Worm (Caenorhabditis elegans) whole organism, L1 larva: ENCODE results near the gene srw-108.

Source experiments
- F16B12.6 ChIP-seq: fragments of 150-350 bp; optimal IDR thresholded peaks from 2 replicates; lab custom pipeline; 2014; ENCODE audit warnings: missing biosample characterization, missing genetic modification characterization
- alr-1 ChIP-seq: fragments of 200-800 bp; sonication (Bioruptor generic); optimal IDR thresholded peaks from 2 replicates; lab custom pipeline; 2018; ENCODE audit warnings: borderline replicate concordance, mild to moderate bottlenecking, missing genetic modification characterization, missing compliant biosample characterization
- aly-2 ChIP-seq: fragments of 150-350 bp; optimal IDR thresholded peaks from 2 replicates; lab custom pipeline; 2014; ENCODE audit warnings: missing biosample characterization, missing genetic modification characterization
- ama-1 ChIP-seq: fragments of 150-350 bp; optimal IDR thresholded peaks from 2 replicates; lab custom pipeline; 2014
- blmp-1 ChIP-seq: fragments of 150-350 bp; optimal IDR thresholded peaks from 2 replicates; lab custom pipeline; 2014; ENCODE audit warnings: missing biosample characterization, missing genetic modification characterization
- ceh-8 ChIP-seq: fragments of 200-800 bp; sonication (Bioruptor generic); optimal IDR thresholded peaks from 2 replicates; lab custom pipeline; 2018; ENCODE audit warnings: mild to moderate bottlenecking, missing genetic modification characterization, moderate library complexity, missing compliant biosample characterization
- ceh-82 ChIP-seq, 3 experiments: fragments of 150-350 bp in 1 of 3; sonication (generic microtip) in 2 of 3; optimal IDR thresholded peaks; 2 replicates each; lab custom pipeline; 2014 to 2017; ENCODE audit warnings: missing biosample characterization in 3 of 3, missing genetic modification characterization in 3 of 3
- ceh-88 ChIP-seq: fragments of 200-800 bp; sonication (Bioruptor generic); IDR thresholded peaks from 2 replicates; pipeline ENCODE4 v1.3.6; 2022; ENCODE audit warnings: missing genetic modification characterization, missing compliant biosample characterization
- ceh-90 ChIP-seq: sonication (generic microtip); optimal IDR thresholded peaks from 2 replicates; lab custom pipeline; 2016; ENCODE audit warnings: missing genetic modification characterization, missing compliant biosample characterization
- dpl-1 ChIP-seq, 3 experiments: fragments of 150-350 bp in 2 of 3; sonication (generic microtip) in 1 of 3; optimal IDR thresholded peaks; 2 replicates each; lab custom pipeline; 2014 to 2017; ENCODE audit warnings: missing biosample characterization in 3 of 3, missing genetic modification characterization in 3 of 3, missing genetic modification reagents in 3 of 3
- efl-1 ChIP-seq, 4 experiments: fragments of 150-350 bp; optimal IDR thresholded peaks in 3 of 4; peaks in 1 of 4; 1 replicate in 1 of 4; 2 replicates in 3 of 4; lab custom pipeline; 2014; ENCODE audit warnings: missing biosample characterization in 2 of 4, missing genetic modification characterization in 2 of 4, missing genetic modification reagents in 2 of 4
- egl-27 ChIP-seq, 2 experiments: fragments of 150-350 bp in 1 of 2; sonication (generic microtip); optimal IDR thresholded peaks; 3 replicates each; lab custom pipeline; 2017 to 2018; ENCODE audit warnings: missing biosample characterization in 2 of 2, missing genetic modification characterization in 2 of 2, missing genetic modification reagents in 2 of 2
- elt-2 ChIP-seq: sonication (generic microtip); optimal IDR thresholded peaks from 2 replicates; lab custom pipeline; 2016; ENCODE audit warnings: missing genetic modification characterization, mild to moderate bottlenecking, inconsistent platforms, missing compliant biosample characterization, missing genetic modification reagents
- elt-3 ChIP-seq, 6 experiments: fragments of 150-350 bp in 1 of 6; sonication (generic microtip); optimal IDR thresholded peaks; 2 replicates each; lab custom pipeline; 2017 to 2018; ENCODE audit warnings: missing biosample characterization in 6 of 6, missing genetic modification characterization in 6 of 6, inconsistent platforms in 1 of 6
- fos-1 ChIP-seq: fragments of 150-350 bp; optimal IDR thresholded peaks from 2 replicates; lab custom pipeline; 2014; ENCODE audit warnings: missing biosample characterization, missing genetic modification characterization
- grh-1 ChIP-seq: fragments of 200-800 bp; sonication (Bioruptor generic); IDR thresholded peaks from 2 replicates; pipeline ENCODE4 v1.3.6; 2022; ENCODE audit warnings: missing genetic modification reagents, missing genetic modification characterization, missing compliant biosample characterization
- hpl-2 ChIP-seq: fragments of 150-350 bp; optimal IDR thresholded peaks from 2 replicates; lab custom pipeline; 2014; ENCODE audit warnings: missing biosample characterization, missing genetic modification reagents, missing genetic modification characterization
- irx-1 ChIP-seq: sonication (generic microtip); optimal IDR thresholded peaks from 2 replicates; lab custom pipeline; 2016; ENCODE audit warnings: missing genetic modification characterization, missing compliant biosample characterization
- isw-1 ChIP-seq: fragments of 200-800 bp; sonication (Bioruptor generic); IDR thresholded peaks from 2 replicates; pipeline ENCODE4 v1.3.6; 2022; ENCODE audit warnings: missing genetic modification characterization, missing compliant biosample characterization
- jun-1 ChIP-seq: fragments of 150-350 bp; optimal IDR thresholded peaks from 2 replicates; lab custom pipeline; 2014; ENCODE audit warnings: missing biosample characterization, missing genetic modification reagents, missing genetic modification characterization
- lin-13 ChIP-seq: fragments of 150-350 bp; optimal IDR thresholded peaks from 2 replicates; lab custom pipeline; 2014; ENCODE audit warnings: missing biosample characterization, missing genetic modification reagents, missing genetic modification characterization
- lin-14 ChIP-seq: fragments of 200-800 bp; sonication (Bioruptor generic); optimal IDR thresholded peaks from 2 replicates; lab custom pipeline; 2018; ENCODE audit warnings: mild to moderate bottlenecking, missing genetic modification characterization, moderate library complexity, missing compliant biosample characterization
- lin-35 ChIP-seq, 2 experiments: fragments of 150-350 bp; optimal IDR thresholded peaks; 2 replicates each; lab custom pipeline; 2014; ENCODE audit warnings: missing biosample characterization in 2 of 2, missing genetic modification characterization in 2 of 2, missing genetic modification reagents in 2 of 2
- lin-39 ChIP-seq: fragments of 150-350 bp; optimal IDR thresholded peaks from 2 replicates; lab custom pipeline; 2014; ENCODE audit warnings: missing biosample characterization, missing genetic modification reagents, missing genetic modification characterization
- lir-3 ChIP-seq: sonication (generic microtip); optimal IDR thresholded peaks from 2 replicates; lab custom pipeline; 2016; ENCODE audit warnings: mild to moderate bottlenecking, missing genetic modification characterization, moderate library complexity, missing compliant biosample characterization; ENCODE audit not compliant: poor library complexity
- mdl-1 ChIP-seq, 2 experiments: fragments of 150-350 bp; optimal IDR thresholded peaks; 2 replicates each; lab custom pipeline; 2014 to 2017; ENCODE audit warnings: missing biosample characterization in 2 of 2, missing genetic modification characterization in 2 of 2, inconsistent platforms in 1 of 2
- mep-1 ChIP-seq: fragments of 150-350 bp; optimal IDR thresholded peaks from 2 replicates; lab custom pipeline; 2014; ENCODE audit warnings: missing biosample characterization, missing genetic modification characterization
- nhr-11 ChIP-seq: fragments of 150-350 bp; optimal IDR thresholded peaks from 2 replicates; lab custom pipeline; 2014; ENCODE audit warnings: missing biosample characterization, missing genetic modification characterization
- nhr-12 ChIP-seq: sonication (generic microtip); optimal IDR thresholded peaks from 2 replicates; lab custom pipeline; 2017; ENCODE audit warnings: missing biosample characterization, missing genetic modification characterization
- nhr-19 ChIP-seq: fragments of 200-800 bp; sonication (Bioruptor generic); conservative IDR thresholded peaks from 2 replicates; pipeline ENCODE4 v1.3.6; 2022; ENCODE audit warnings: missing genetic modification characterization, missing compliant biosample characterization
- nhr-47 ChIP-seq: sonication (generic microtip); optimal IDR thresholded peaks from 2 replicates; lab custom pipeline; 2016; ENCODE audit warnings: mild to moderate bottlenecking, missing genetic modification characterization, moderate library complexity, missing compliant biosample characterization
- nhr-71 ChIP-seq: sonication (generic microtip); optimal IDR thresholded peaks from 2 replicates; lab custom pipeline; 2016; ENCODE audit warnings: mild to moderate bottlenecking, missing genetic modification characterization, moderate library complexity, missing compliant biosample characterization
- nhr-77 ChIP-seq: fragments of 150-350 bp; optimal IDR thresholded peaks from 2 replicates; lab custom pipeline; 2014; ENCODE audit warnings: missing biosample characterization, missing genetic modification characterization
- nhr-85 ChIP-seq: sonication (generic microtip); peaks from one replicate; lab custom pipeline; 2016; ENCODE audit warnings: missing genetic modification characterization, inconsistent platforms, missing compliant biosample characterization
- nhr-90 ChIP-seq: sonication (generic microtip); optimal IDR thresholded peaks from 2 replicates; lab custom pipeline; 2016; ENCODE audit warnings: mild to moderate bottlenecking, missing genetic modification characterization, missing compliant biosample characterization; ENCODE audit not compliant: poor library complexity
- pax-3 ChIP-seq: fragments of 200-800 bp; sonication (Bioruptor generic); optimal IDR thresholded peaks from 2 replicates; lab custom pipeline; 2018; ENCODE audit warnings: mild to moderate bottlenecking, missing genetic modification characterization, moderate library complexity, missing compliant biosample characterization
- pqm-1 ChIP-seq: sonication (generic microtip); optimal IDR thresholded peaks from 3 replicates; lab custom pipeline; 2017; ENCODE audit warnings: missing biosample characterization, missing genetic modification characterization
- rnt-1 ChIP-seq: sonication (generic microtip); optimal IDR thresholded peaks from 2 replicates; lab custom pipeline; 2016; ENCODE audit warnings: mild to moderate bottlenecking, missing genetic modification characterization, moderate library complexity, missing compliant biosample characterization
- skn-1 ChIP-seq: fragments of 150-350 bp; optimal IDR thresholded peaks from 2 replicates; lab custom pipeline; 2014; ENCODE audit warnings: missing biosample characterization, missing genetic modification characterization
- snpc-4 ChIP-seq: fragments of 150-350 bp; optimal IDR thresholded peaks from 2 replicates; lab custom pipeline; 2014; ENCODE audit warnings: missing biosample characterization, missing genetic modification characterization
- snu-23 ChIP-seq: sonication (generic microtip); optimal IDR thresholded peaks from 2 replicates; lab custom pipeline; 2016; ENCODE audit warnings: missing genetic modification characterization, missing compliant biosample characterization
- swsn-7 ChIP-seq: sonication (generic microtip); optimal IDR thresholded peaks from 2 replicates; lab custom pipeline; 2016; ENCODE audit warnings: missing genetic modification characterization, missing compliant biosample characterization
- tbx-2 ChIP-seq: sonication (generic microtip); optimal IDR thresholded peaks from 2 replicates; lab custom pipeline; 2016; ENCODE audit warnings: missing genetic modification characterization, missing compliant biosample characterization
- tlp-1 ChIP-seq: fragments of 150-350 bp; optimal IDR thresholded peaks from 2 replicates; lab custom pipeline; 2014; ENCODE audit warnings: missing biosample characterization, missing genetic modification characterization
- unc-130 ChIP-seq: fragments of 150-350 bp; optimal IDR thresholded peaks from 2 replicates; lab custom pipeline; 2017; ENCODE audit warnings: missing biosample characterization, missing genetic modification characterization, inconsistent platforms
- unc-62 ChIP-seq: fragments of 150-350 bp; optimal IDR thresholded peaks from 2 replicates; lab custom pipeline; 2014; ENCODE audit warnings: missing biosample characterization, missing genetic modification reagents, missing genetic modification characterization
- vab-15 ChIP-seq: sonication (generic microtip); optimal IDR thresholded peaks from 2 replicates; lab custom pipeline; 2017; ENCODE audit warnings: missing genotype, mild to moderate bottlenecking, missing genetic modification characterization, missing compliant biosample characterization
- xbp-1 ChIP-seq: sonication (generic microtip); optimal IDR thresholded peaks from 2 replicates; lab custom pipeline; 2016; ENCODE audit warnings: missing genetic modification characterization, missing compliant biosample characterization
- zip-4 ChIP-seq: fragments of 200-800 bp; sonication (Bioruptor generic); optimal IDR thresholded peaks from 2 replicates; lab custom pipeline; 2018; ENCODE audit warnings: mild to moderate bottlenecking, missing genetic modification characterization, moderate library complexity, missing compliant biosample characterization

The srw-108 gene

ce11 chrV:525040-525439 lies 2.7 kb upstream of the srw-108 start, which contains the start of gene R11G11.16:
Gene R11G11.16, minus strand, starts transcription at chrV:525140.
- no peak for TF ChIP-seq nhr-12
- no peak for TF ChIP-seq lin-13 (GFP tag; lab: Kevin White, UChicago)
- TF ChIP-seq xbp-1: no peak
- no peak for TF ChIP-seq aly-2 (tag; lab: Kevin White, UChicago)
- TF ChIP-seq snpc-4 (tag; lab: Kevin White, UChicago): no peak
- no peak for TF ChIP-seq nhr-47
- TF ChIP-seq nhr-90 (tag; lab: Kevin White, UChicago): no peak
- TF ChIP-seq unc-62 (GFP tag; lab: Kevin White, UChicago): no peak
- no peak for TF ChIP-seq F16B12.6 (tag; lab: Kevin White, UChicago)
- no peak for TF ChIP-seq lin-35 (GFP tag; optimal IDR thresholded peaks at IDR 0.05; lab: Kevin White, UChicago)
- no peak for TF ChIP-seq lir-3 (tag; lab: Kevin White, UChicago)
- TF ChIP-seq lin-39 (tag; lab: Kevin White, UChicago): no peak
- TF ChIP-seq nhr-77 (tag; lab: Kevin White, UChicago): no peak
- no peak for TF ChIP-seq vab-15 (tag; lab: Kevin White, UChicago)
- TF ChIP-seq ceh-90 (tag; lab: Kevin White, UChicago): no peak
- no peak for TF ChIP-seq tbx-2 (tag; lab: Kevin White, UChicago)
- TF ChIP-seq ceh-8 (GFP tag; lab: Kevin White, UChicago): no peak
- TF ChIP-seq alr-1 (tag; lab: Kevin White, UChicago): no peak
- no peak for TF ChIP-seq swsn-7 (tag; lab: Kevin White, UChicago)
- no peak for TF ChIP-seq irx-1

ce11 chrV:532046-532445 lies 4.3 kb downstream of the srw-108 start, which contains the start of gene nhr-58:
Gene nhr-58, plus strand, starts transcription at chrV:532259.
- TF ChIP-seq grh-1 (GFP tag; lab: Robert Waterston, UW) (no peak), vab-15 (tag; lab: Kevin White, UChicago) (no peak), ceh-88 (GFP tag; lab: Robert Waterston, UW) (no peak), snu-23 (GFP tag; lab: Kevin White, UChicago) (peak; percentile 72), zip-4 (GFP tag; lab: Kevin White, UChicago) (no peak), tlp-1 (tag; lab: Kevin White, UChicago) (no peak), jun-1 (tag; lab: Kevin White, UChicago) (peak; percentile 66), hpl-2 (no peak), nhr-71 (peak; percentile 76), nhr-11 (peak; percentile 59), lir-3 (tag; lab: Kevin White, UChicago) (no peak), dpl-1 (GFP tag; optimal IDR thresholded peaks at IDR 0.05; lab: Kevin White, UChicago) (peak in 2 of 3 experiments; percentile 8 to 17), pax-3 (tag; lab: Kevin White, UChicago) (no peak), F16B12.6 (tag; lab: Kevin White, UChicago) (no peak), lin-14 (GFP tag; lab: Kevin White, UChicago) (peak; percentile 99), nhr-90 (tag; lab: Kevin White, UChicago) (peak; percentile 27), elt-3 (tag; optimal IDR thresholded peaks at IDR 0.05; lab: Kevin White, UChicago) (peak in 2 of 6 experiments; percentile 18 to 29), snpc-4 (tag; lab: Kevin White, UChicago) (no peak), egl-27 (tag; optimal IDR thresholded peaks at IDR 0.05; lab: Kevin White, UChicago) (peak; percentile 70 to 83), pqm-1 (no peak), ama-1 (no peak), isw-1 (GFP tag; lab: Robert Waterston, UW) (no peak), nhr-77 (tag; lab: Kevin White, UChicago) (peak; percentile 64), fos-1 (tag; lab: Kevin White, UChicago) (peak; percentile 6), nhr-85 (tag; lab: Kevin White, UChicago) (peak; percentile 83), mdl-1 (tag; optimal IDR thresholded peaks at IDR 0.05; lab: Kevin White, UChicago) (peak in 1 of 2 experiments; percentile 71), mep-1 (peak; percentile 64), elt-2 (tag; lab: Kevin White, UChicago) (peak; percentile 65), rnt-1 (peak; percentile 45), lin-35 (GFP tag; optimal IDR thresholded peaks at IDR 0.05; lab: Kevin White, UChicago) (peak in 1 of 2 experiments; percentile 59), swsn-7 (tag; lab: Kevin White, UChicago) (peak; percentile 3), tbx-2 (tag; lab: Kevin White, UChicago) (peak; percentile 23), efl-1 (optimal IDR thresholded peaks at IDR 0.05; lab: Kevin White, UChicago) (peak; percentile 26 to 27), efl-1 (GFP tag; optimal IDR thresholded peaks at IDR 0.05 in 1 of 2; lab: Kevin White, UChicago) (no peak), blmp-1 (tag; lab: Kevin White, UChicago) (peak; percentile 90), skn-1 (tag; lab: Kevin White, UChicago) (peak; percentile 43), unc-130 (tag; lab: Kevin White, UChicago) (no peak), nhr-19 (GFP tag; lab: Robert Waterston, UW) (peak; percentile 58), ceh-82 (tag; optimal IDR thresholded peaks at IDR 0.05; lab: Kevin White, UChicago) (peak in 2 of 3 experiments; percentile 12 to 54)
